Fruit fly (Drosophila melanogaster) whole organism, embryonic: ENCODE results near the gene CG14795.
"Not testable (repeated sequence)": the region's sequence is repeated elsewhere in the genome, so short reads cannot be mapped to it uniquely, and the experiment has no call there.

Source experiments
- Dbx ChIP-seq: fragments of 200-800 bp; sonication (Bioruptor generic); IDR thresholded peaks from 3 replicates; pipeline ENCODE4 v1.3.6; 2022; ENCODE audit warnings: missing biosample characterization, missing genetic modification characterization
- Pdp1 ChIP-seq, 2 experiments: fragments of 200-800 bp; sonication (Bioruptor generic); optimal IDR thresholded peaks; 3 replicates each; lab custom pipeline; 2016; ENCODE audit warnings: missing biosample characterization in 2 of 2, missing genetic modification characterization in 2 of 2, mild to moderate bottlenecking in 1 of 2, moderate library complexity in 1 of 2
- grn ChIP-seq: fragments of 200-800 bp; sonication (Bioruptor generic); optimal IDR thresholded peaks from 3 replicates; lab custom pipeline; 2017; ENCODE audit warnings: missing biosample characterization, missing genetic modification characterization
- ham ChIP-seq: fragments of 200-800 bp; sonication (Bioruptor generic); IDR thresholded peaks from 2 replicates; pipeline ENCODE4 v1.3.6; 2022; ENCODE audit warnings: missing biosample characterization, missing genetic modification characterization
- insv ChIP-seq, 2 experiments: fragments of 200-800 bp; sonication (Bioruptor generic); optimal IDR thresholded peaks; 3 replicates each; lab custom pipeline; 2016 to 2018; ENCODE audit warnings: missing biosample characterization in 2 of 2, missing genetic modification characterization in 2 of 2
- lola ChIP-seq, 3 experiments: fragments of >200 bp in 2 of 3; fragments of 200-800 bp in 1 of 3; sonication (Bioruptor generic) in 1 of 3; optimal IDR thresholded peaks; 2 replicates each; lab custom pipeline; 2017 to 2019; ENCODE audit warnings: missing biosample characterization in 3 of 3, missing genetic modification characterization in 3 of 3, mild to moderate bottlenecking in 1 of 3, moderate library complexity in 1 of 3

DNA sequence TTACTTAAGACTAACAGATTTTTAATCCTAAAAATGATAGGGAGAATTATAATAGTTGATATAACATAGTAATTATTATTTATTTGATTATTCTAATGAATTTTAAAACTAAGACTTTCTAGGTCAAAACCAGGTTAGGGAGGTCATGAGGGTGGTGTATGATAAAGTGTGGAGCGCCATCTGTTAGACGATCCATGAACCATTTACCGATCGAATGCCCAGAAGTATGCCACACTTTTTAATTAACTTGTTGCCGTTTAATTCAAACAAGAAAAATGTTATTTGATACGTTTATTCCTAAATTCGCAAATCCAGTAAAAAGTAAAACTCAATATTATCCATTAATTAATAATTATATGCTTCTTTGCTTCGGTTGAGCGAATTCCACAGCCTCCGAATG, 10.7 kb upstream of the CG14795 start:
- not testable (repeated sequence) for TF ChIP-seq Pdp1 (GFP tag; optimal IDR thresholded peaks at IDR 0.05; lab: Kevin White, UChicago); Dbx; insv (GFP tag; optimal IDR thresholded peaks at IDR 0.05; lab: Kevin White, UChicago); lola (GFP tag; optimal IDR thresholded peaks at IDR 0.05; lab: Kevin White, UChicago); grn (GFP tag; lab: Kevin White, UChicago); ham (GFP tag; lab: Robert Waterston, UW)
